Worm (Caenorhabditis elegans) whole organism, late embryonic: ENCODE measurements around the gene F53F4.15.

Source experiments
- K09A11.1 ChIP-seq: sonication (generic microtip); optimal IDR thresholded peaks from 2 replicates; lab custom pipeline; 2017; ENCODE audit warnings: antibody characterized with exemption, mild to moderate bottlenecking, missing genetic modification characterization, missing compliant biosample characterization; ENCODE audit not compliant: insufficient read depth
- ama-1 ChIP-seq: fragments of 150-350 bp; optimal IDR thresholded peaks from 2 replicates; lab custom pipeline; 2014
- ceh-24 ChIP-seq: sonication (generic microtip); optimal IDR thresholded peaks from 2 replicates; lab custom pipeline; 2016; ENCODE audit warnings: mild to moderate bottlenecking, missing genetic modification characterization, missing compliant biosample characterization
- ceh-48 ChIP-seq: sonication (generic microtip); optimal IDR thresholded peaks from 2 replicates; lab custom pipeline; 2016; ENCODE audit warnings: missing genetic modification characterization, inconsistent platforms, missing compliant biosample characterization
- ceh-6 ChIP-seq: fragments of 200-800 bp; sonication (Bioruptor generic); optimal IDR thresholded peaks from 2 replicates; lab custom pipeline; 2018; ENCODE audit warnings: mild to moderate bottlenecking, missing genetic modification characterization, missing compliant biosample characterization
- ceh-9 ChIP-seq: sonication (generic microtip); optimal IDR thresholded peaks from 2 replicates; lab custom pipeline; 2016; ENCODE audit warnings: mild to moderate bottlenecking, missing genetic modification characterization, inconsistent platforms, missing compliant biosample characterization
- elt-2 ChIP-seq: sonication (generic microtip); optimal IDR thresholded peaks from 2 replicates; lab custom pipeline; 2016; ENCODE audit warnings: missing genetic modification reagents, missing genetic modification characterization, missing compliant biosample characterization
- hlh-15 ChIP-seq: sonication (generic microtip); optimal IDR thresholded peaks from 2 replicates; lab custom pipeline; 2016; ENCODE audit warnings: missing genetic modification characterization, missing compliant biosample characterization
- mec-3 ChIP-seq: sonication (generic microtip); optimal IDR thresholded peaks from 2 replicates; lab custom pipeline; 2016; ENCODE audit warnings: borderline replicate concordance, missing genetic modification characterization, missing compliant biosample characterization
- nhr-11 ChIP-seq: fragments of 150-350 bp; optimal IDR thresholded peaks from 2 replicates; lab custom pipeline; 2014; ENCODE audit warnings: missing biosample characterization, missing genetic modification characterization
- pqm-1 ChIP-seq: sonication (generic microtip); optimal IDR thresholded peaks from 2 replicates; lab custom pipeline; 2016; ENCODE audit warnings: missing genetic modification characterization, missing compliant biosample characterization
- tbx-2 ChIP-seq: sonication (generic microtip); optimal IDR thresholded peaks from 2 replicates; lab custom pipeline; 2016; ENCODE audit warnings: missing genetic modification characterization, missing compliant biosample characterization

- TF ChIP-seq K09A11.1 (tag; lab: Kevin White, UChicago), result no peak
- TF ChIP-seq ceh-9 (tag; lab: Kevin White, UChicago), result no peak
- no peak for TF ChIP-seq elt-2 (tag; lab: Kevin White, UChicago)
- no peak for TF ChIP-seq mec-3 (tag; lab: Kevin White, UChicago)
- no peak for TF ChIP-seq hlh-15
- no peak for TF ChIP-seq ama-1
- TF ChIP-seq nhr-11 (tag; lab: Kevin White, UChicago), result no peak
- no peak for TF ChIP-seq ceh-6 (GFP tag; lab: Kevin White, UChicago)
- TF ChIP-seq tbx-2 (tag; lab: Kevin White, UChicago), result peak; percentile 11
- TF ChIP-seq ceh-48 (tag; lab: Kevin White, UChicago), result no peak
- no peak for TF ChIP-seq ceh-24 (tag; lab: Kevin White, UChicago)
- TF ChIP-seq pqm-1 (tag; lab: Kevin White, UChicago), result no peak
These were observed 40.0 kb downstream of the F53F4.15 start, which contains the start of gene letm-1 for ce11 chrV:13660660-13661325.
